Worm (Caenorhabditis elegans) whole organism, L2 larva: Measurements from ENCODE around the gene F11E6.11.

ENCODE experiments used
- C34F6.9 ChIP-seq: fragments of 150-350 bp; optimal IDR thresholded peaks from 2 replicates; lab custom pipeline; 2014; ENCODE audit warnings: missing biosample characterization, missing genetic modification characterization
- F13H6.1 ChIP-seq: sonication (generic microtip); optimal IDR thresholded peaks from 2 replicates; lab custom pipeline; 2016; ENCODE audit warnings: missing genetic modification characterization, missing compliant biosample characterization
- Y55F3AM.14 ChIP-seq: fragments of 200-800 bp; sonication (Bioruptor generic); optimal IDR thresholded peaks from 2 replicates; lab custom pipeline; 2018; ENCODE audit warnings: mild to moderate bottlenecking, missing genetic modification characterization, missing compliant biosample characterization
- ZK546.5 ChIP-seq: sonication (generic microtip); optimal IDR thresholded peaks from 2 replicates; lab custom pipeline; 2017; ENCODE audit warnings: missing biosample characterization, missing genetic modification characterization
- alr-1 ChIP-seq: fragments of 150-350 bp; optimal IDR thresholded peaks from 2 replicates; lab custom pipeline; 2014; ENCODE audit warnings: missing biosample characterization, missing genetic modification characterization
- ama-1 ChIP-seq: fragments of 150-350 bp; optimal IDR thresholded peaks from 2 replicates; lab custom pipeline; 2018; ENCODE audit warnings: inconsistent platforms
- blmp-1 ChIP-seq: sonication (generic microtip); optimal IDR thresholded peaks from 2 replicates; lab custom pipeline; 2017; ENCODE audit warnings: missing genetic modification characterization, mild to moderate bottlenecking, missing compliant biosample characterization, antibody characterized with exemption, moderate library complexity; ENCODE audit not compliant: insufficient read depth
- ceh-16 ChIP-seq: fragments of 150-350 bp; optimal IDR thresholded peaks from 2 replicates; lab custom pipeline; 2014; ENCODE audit warnings: missing biosample characterization, missing genetic modification characterization
- ceh-82 ChIP-seq: fragments of 150-350 bp; optimal IDR thresholded peaks from 2 replicates; lab custom pipeline; 2014; ENCODE audit warnings: missing biosample characterization, missing genetic modification characterization
- dmd-4 ChIP-seq: sonication (generic microtip); optimal IDR thresholded peaks from 2 replicates; lab custom pipeline; 2017; ENCODE audit warnings: missing biosample characterization, missing genetic modification characterization
- elt-1 ChIP-seq: fragments of 150-350 bp; optimal IDR thresholded peaks from 2 replicates; lab custom pipeline; 2014; ENCODE audit warnings: missing biosample characterization, missing genetic modification characterization
- fos-1 ChIP-seq: fragments of 150-350 bp; optimal IDR thresholded peaks from 2 replicates; lab custom pipeline; 2014; ENCODE audit warnings: missing biosample characterization, missing genetic modification characterization
- gmeb-1 ChIP-seq: fragments of 150-350 bp; optimal IDR thresholded peaks from 2 replicates; lab custom pipeline; 2014; ENCODE audit warnings: missing biosample characterization, missing genetic modification characterization
- lin-11 ChIP-seq: fragments of 150-350 bp; sonication (generic microtip); optimal IDR thresholded peaks from 2 replicates; lab custom pipeline; 2014; ENCODE audit warnings: missing biosample characterization, missing genetic modification characterization, inconsistent platforms, mixed read lengths
- lin-13 ChIP-seq: fragments of 150-350 bp; optimal IDR thresholded peaks from 2 replicates; lab custom pipeline; 2014; ENCODE audit warnings: missing biosample characterization, missing genetic modification reagents, missing genetic modification characterization
- lsy-2 ChIP-seq, 2 experiments: fragments of 150-350 bp in 1 of 2; sonication (generic microtip) in 1 of 2; optimal IDR thresholded peaks; 2 replicates each; lab custom pipeline; 2014 to 2017; ENCODE audit warnings: missing biosample characterization in 2 of 2, missing genetic modification characterization in 2 of 2
- mab-5 ChIP-seq: fragments of 150-350 bp; optimal IDR thresholded peaks from 2 replicates; lab custom pipeline; 2014; ENCODE audit warnings: missing biosample characterization, missing genetic modification characterization
- mbf-1 ChIP-seq: sonication (generic microtip); optimal IDR thresholded peaks from 2 replicates; lab custom pipeline; 2017; ENCODE audit warnings: missing biosample characterization, missing genetic modification characterization
- mdl-1 ChIP-seq, 2 experiments: fragments of 150-350 bp in 1 of 2; sonication (generic microtip) in 1 of 2; optimal IDR thresholded peaks; 2 replicates each; lab custom pipeline; 2017; ENCODE audit warnings: missing biosample characterization in 2 of 2, missing genetic modification characterization in 2 of 2
- nhr-10 ChIP-seq: sonication (generic microtip); optimal IDR thresholded peaks from 2 replicates; lab custom pipeline; 2017; ENCODE audit warnings: missing biosample characterization, missing genetic modification characterization
- nhr-11 ChIP-seq: fragments of 150-350 bp; optimal IDR thresholded peaks from 2 replicates; lab custom pipeline; 2014; ENCODE audit warnings: missing biosample characterization, missing genetic modification characterization
- nhr-129 ChIP-seq: fragments of 150-350 bp; optimal IDR thresholded peaks from 2 replicates; lab custom pipeline; 2014; ENCODE audit warnings: missing biosample characterization, missing genetic modification characterization
- nhr-237 ChIP-seq: fragments of 150-350 bp; optimal IDR thresholded peaks from 2 replicates; lab custom pipeline; 2014; ENCODE audit warnings: missing biosample characterization, missing genetic modification characterization
- nhr-25 ChIP-seq: fragments of 150-350 bp; sonication (generic microtip); optimal IDR thresholded peaks from 3 replicates; lab custom pipeline; 2014; ENCODE audit warnings: missing biosample characterization, missing genetic modification characterization
- nhr-6 ChIP-seq: fragments of 150-350 bp; optimal IDR thresholded peaks from 2 replicates; lab custom pipeline; 2014; ENCODE audit warnings: missing biosample characterization, missing genetic modification characterization
- skn-1 ChIP-seq: sonication (generic microtip); optimal IDR thresholded peaks from 2 replicates; lab custom pipeline; 2017; ENCODE audit warnings: missing biosample characterization, missing genetic modification characterization
- sma-3 ChIP-seq: sonication (generic microtip); optimal IDR thresholded peaks from 2 replicates; lab custom pipeline; 2016; ENCODE audit warnings: missing genetic modification reagents, missing genetic modification characterization, missing compliant biosample characterization
- sma-9 ChIP-seq, 2 experiments: fragments of 150-350 bp in 1 of 2; sonication (generic microtip) in 1 of 2; optimal IDR thresholded peaks; 2 replicates each; lab custom pipeline; 2014 to 2016; ENCODE audit warnings: missing genetic modification characterization in 2 of 2, mild to moderate bottlenecking in 1 of 2, missing biosample characterization in 1 of 2, missing compliant biosample characterization in 1 of 2, missing genetic modification reagents in 1 of 2, moderate library complexity in 1 of 2
- snpc-4 ChIP-seq: fragments of 150-350 bp; optimal IDR thresholded peaks from 2 replicates; lab custom pipeline; 2014; ENCODE audit warnings: missing biosample characterization, missing genetic modification characterization
- unc-55 ChIP-seq: fragments of 150-350 bp; sonication (generic microtip); optimal IDR thresholded peaks from 3 replicates; lab custom pipeline; 2014; ENCODE audit warnings: missing biosample characterization, missing genetic modification reagents, missing genetic modification characterization
- unc-62 ChIP-seq: fragments of 150-350 bp; optimal IDR thresholded peaks from 2 replicates; lab custom pipeline; 2014; ENCODE audit warnings: missing biosample characterization, missing genetic modification reagents, missing genetic modification characterization
- zag-1 ChIP-seq: fragments of 150-350 bp; optimal IDR thresholded peaks from 2 replicates; lab custom pipeline; 2014; ENCODE audit warnings: missing biosample characterization, missing genetic modification characterization
- ztf-4 ChIP-seq: fragments of 150-350 bp; optimal IDR thresholded peaks from 2 replicates; lab custom pipeline; 2014; ENCODE audit warnings: missing biosample characterization, missing genetic modification characterization

Gene F11E6.11

DNA sequence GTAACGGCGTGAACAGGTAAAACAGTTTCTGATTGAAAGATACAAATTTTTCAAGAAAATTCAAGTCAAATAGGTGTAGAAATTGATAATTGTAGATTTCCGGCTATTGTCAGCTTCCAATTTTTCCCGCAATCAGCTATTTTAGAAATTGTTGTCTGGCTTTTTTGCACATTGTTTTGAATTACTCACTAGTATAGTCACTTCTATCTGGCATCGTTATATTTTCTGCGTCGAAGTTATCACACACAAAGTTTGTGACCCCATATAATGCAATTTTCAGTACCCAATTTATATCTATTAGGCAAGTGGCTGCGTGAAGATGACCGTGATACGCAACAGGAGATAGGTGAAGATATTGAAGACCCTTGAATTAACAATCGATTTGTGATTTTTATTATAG, 7.4 kb upstream of the F11E6.11 start:
- no peak for TF ChIP-seq mdl-1 (tag; optimal IDR thresholded peaks at IDR 0.05; lab: Kevin White, UChicago)

DNA sequence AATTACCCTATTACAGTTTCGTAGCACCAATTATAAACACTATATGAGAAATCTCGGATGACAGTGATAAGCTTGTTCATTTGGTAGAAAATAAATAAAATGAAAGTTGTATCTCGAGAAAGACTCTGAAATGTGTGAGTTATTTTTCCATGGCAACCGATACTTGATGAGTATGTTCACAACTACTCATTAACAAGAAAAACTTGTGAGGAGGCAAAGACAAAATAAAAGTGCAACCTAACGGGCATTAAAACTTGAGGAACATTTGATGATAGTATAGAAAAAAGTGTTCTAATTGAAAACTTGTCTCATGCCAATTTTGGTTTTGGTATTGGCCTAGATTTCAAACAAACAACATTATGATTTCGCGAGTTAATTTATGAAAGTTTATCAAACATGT, 6.1 kb upstream of the F11E6.11 start, which contains the start of gene gcy-27:
Gene gcy-27, minus strand, starts transcription at position 101 of the 400 bp plus-strand sequence.
- TF ChIP-seq mbf-1 (tag; lab: Kevin White, UChicago): no peak

DNA sequence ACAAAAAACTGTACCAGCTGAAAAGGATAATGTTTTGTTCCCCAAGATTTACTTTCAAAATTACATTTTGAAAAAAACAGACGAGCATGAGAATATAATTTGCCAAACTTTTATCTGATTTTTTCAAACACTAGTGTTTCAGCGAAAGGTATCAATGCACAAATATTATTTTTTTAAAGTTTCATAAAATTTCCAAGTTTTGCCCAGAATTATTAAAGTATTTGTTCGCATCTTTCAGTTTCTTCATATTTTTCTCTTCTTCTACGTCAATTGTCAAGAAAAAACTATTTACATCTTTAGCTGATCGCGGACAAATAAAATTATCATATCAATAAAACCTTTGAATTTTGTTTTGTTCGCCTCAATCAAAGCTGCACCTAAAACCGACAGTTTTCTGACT, 5.6 kb upstream of the F11E6.11 start, which contains the start of gene C06A12.8:
Gene C06A12.8, plus strand, starts transcription at position 301 of the 400 bp plus-strand sequence.
- no peak for TF ChIP-seq sma-9 (GFP tag; optimal IDR thresholded peaks at IDR 0.05; lab: Kevin White, UChicago)
- TF ChIP-seq sma-9 (tag; optimal IDR thresholded peaks at IDR 0.05; lab: Kevin White, UChicago): no peak

DNA sequence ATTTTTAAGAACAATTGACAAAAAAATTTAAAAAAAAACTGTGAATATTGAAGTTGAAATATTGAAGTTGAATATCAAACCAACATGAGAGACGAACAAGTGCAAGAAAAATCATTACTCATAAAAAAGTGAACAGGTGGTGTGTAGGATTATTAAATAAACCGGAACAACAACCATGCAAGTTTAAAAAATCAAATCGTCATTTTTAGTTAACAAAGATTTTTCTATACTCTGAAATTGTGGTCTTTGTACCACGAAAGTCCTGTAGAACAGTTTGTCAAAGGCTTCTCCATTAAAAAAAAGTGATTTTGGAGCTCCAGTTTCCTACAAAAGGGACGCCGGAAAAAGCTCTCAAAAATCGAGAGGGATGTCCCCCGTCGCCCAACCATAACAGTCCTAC, 2.6 kb upstream of the F11E6.11 start, which contains the start of gene C06A12.19:
Gene C06A12.19, minus strand, starts transcription at position 101 of the 400 bp plus-strand sequence.
- TF ChIP-seq nhr-6 (tag; lab: Kevin White, UChicago) (no peak), nhr-237 (tag; lab: Kevin White, UChicago) (no peak), snpc-4 (tag; lab: Kevin White, UChicago) (no peak), gmeb-1 (tag; lab: Kevin White, UChicago) (no peak), unc-55 (no peak), sma-9 (GFP tag; optimal IDR thresholded peaks at IDR 0.05; lab: Kevin White, UChicago) (no peak), sma-9 (tag; optimal IDR thresholded peaks at IDR 0.05; lab: Kevin White, UChicago) (no peak), ama-1 (no peak), sma-3 (GFP tag; lab: Kevin White, UChicago) (no peak), C34F6.9 (tag; lab: Kevin White, UChicago) (no peak), nhr-129 (no peak), lin-11 (tag; lab: Kevin White, UChicago) (no peak), ceh-82 (tag; lab: Kevin White, UChicago) (no peak)
- TF ChIP-seq, all 48 proteins: peak for 0

DNA sequence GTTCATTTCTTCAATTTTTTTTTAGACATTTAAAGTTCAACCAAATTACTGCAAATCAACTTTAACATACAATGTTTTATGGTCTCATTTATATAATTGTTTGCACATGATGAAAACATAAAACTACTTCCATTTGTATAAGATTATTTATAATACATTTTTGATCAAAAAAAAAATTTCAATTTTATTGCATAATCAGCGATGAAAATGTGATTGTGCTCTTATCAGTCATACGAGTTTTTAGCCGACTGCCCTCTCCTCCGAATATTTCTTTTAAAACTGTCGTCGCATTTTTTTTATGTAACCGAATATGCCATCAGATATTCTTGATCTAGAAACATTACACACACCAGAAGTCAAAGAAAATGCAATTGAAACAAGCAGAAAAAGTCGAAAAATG, 2.2 kb upstream of the F11E6.11 start, which contains the start of gene F08A7.1:
Gene F08A7.1, plus strand, starts transcription at position 191 of the 400 bp plus-strand sequence.
- TF ChIP-seq nhr-11: no peak
- no peak for TF ChIP-seq ztf-4
- TF ChIP-seq sma-3 (GFP tag; lab: Kevin White, UChicago): no peak
- no peak for TF ChIP-seq F13H6.1 (tag; lab: Kevin White, UChicago)
- TF ChIP-seq ceh-82 (tag; lab: Kevin White, UChicago): no peak
- TF ChIP-seq fos-1 (tag; lab: Kevin White, UChicago): peak; percentile 36
- no peak for TF ChIP-seq mab-5
- no peak for TF ChIP-seq nhr-129
- no peak for TF ChIP-seq dmd-4 (tag; lab: Kevin White, UChicago)
- no peak for TF ChIP-seq blmp-1 (tag; lab: Kevin White, UChicago)
- no peak for TF ChIP-seq ceh-16 (tag; lab: Kevin White, UChicago)
- no peak for TF ChIP-seq mdl-1 (tag; optimal IDR thresholded peaks at IDR 0.05; lab: Kevin White, UChicago)
- no peak for TF ChIP-seq elt-1 (tag; lab: Kevin White, UChicago)
- TF ChIP-seq gmeb-1 (tag; lab: Kevin White, UChicago): peak; percentile 44

DNA sequence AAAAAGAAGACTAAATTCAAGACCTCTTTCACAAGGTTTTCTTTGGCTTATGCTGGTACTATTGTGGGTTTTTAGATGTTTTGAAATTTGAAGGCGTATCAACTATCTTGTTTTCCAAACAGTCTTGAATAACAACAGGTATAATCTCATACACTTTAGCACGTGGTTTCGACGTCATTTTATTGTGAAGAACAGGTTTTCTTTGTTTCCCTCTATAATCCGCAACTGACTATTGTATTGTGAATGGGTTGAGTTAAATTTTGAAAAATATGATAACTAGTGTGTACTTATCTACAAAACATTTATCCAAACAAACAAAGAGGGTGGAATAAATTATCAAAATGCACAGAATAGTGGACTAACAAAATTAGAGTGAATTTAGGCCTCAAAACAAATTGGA, 1.4 kb upstream of the F11E6.11 start:
- TF ChIP-seq lsy-2 (tag; optimal IDR thresholded peaks at IDR 0.05; lab: Kevin White, UChicago): no peak
- TF ChIP-seq nhr-25 (tag; lab: Kevin White, UChicago): peak; percentile 50
- no peak for TF ChIP-seq ceh-82 (tag; lab: Kevin White, UChicago)
- TF ChIP-seq alr-1: no peak
- peak; percentile 54 for TF ChIP-seq sma-9 (GFP tag; optimal IDR thresholded peaks at IDR 0.05; lab: Kevin White, UChicago)
- TF ChIP-seq sma-9 (tag; optimal IDR thresholded peaks at IDR 0.05; lab: Kevin White, UChicago): no peak
- no peak for TF ChIP-seq ama-1
- no peak for TF ChIP-seq ZK546.5 (tag; lab: Kevin White, UChicago)

DNA sequence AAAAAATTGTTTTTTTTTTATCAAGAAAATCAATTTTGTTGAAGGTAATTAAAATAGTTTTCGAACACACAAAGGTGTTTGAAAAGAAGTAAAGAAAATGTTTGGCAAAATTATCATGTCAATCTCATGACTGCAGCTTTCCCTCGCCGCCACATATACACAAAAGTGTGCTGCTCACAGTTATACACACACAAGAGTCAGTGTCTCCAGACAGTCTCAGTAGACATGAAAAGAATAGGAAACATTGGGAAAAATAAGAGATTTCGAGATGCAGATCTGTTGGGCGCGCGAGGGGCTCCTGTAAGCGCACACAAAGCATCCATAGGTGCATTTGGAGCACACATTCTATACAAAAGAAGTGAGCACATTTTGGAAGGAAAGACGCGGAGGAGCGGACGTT, 5.7 kb downstream of the F11E6.11 start:
- TF ChIP-seq F13H6.1 (tag; lab: Kevin White, UChicago) (peak; percentile 32), nhr-11 (no peak)

DNA sequence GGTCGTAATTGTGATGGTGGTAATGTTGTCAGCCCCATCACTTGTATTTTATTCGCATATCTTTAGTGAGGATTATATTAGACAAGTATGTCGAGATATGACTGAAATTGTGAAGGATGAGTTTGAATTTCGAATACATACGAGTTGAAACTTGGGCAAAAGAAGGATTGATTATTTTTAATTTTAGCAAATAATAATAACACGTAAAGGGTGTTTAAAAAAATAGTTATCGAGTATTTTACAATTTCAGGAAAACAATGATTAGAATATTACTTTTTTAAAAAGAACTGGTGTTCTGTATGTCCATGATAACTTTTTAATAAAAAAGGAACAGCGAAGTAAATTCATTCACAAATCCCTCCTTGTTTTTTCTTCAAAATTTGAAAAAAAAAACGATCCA, 7.8 kb downstream of the F11E6.11 start, which contains the start of gene F11E6.8:
Gene F11E6.8, minus strand, starts transcription at position 101 of the 400 bp plus-strand sequence.
- TF ChIP-seq ceh-82 (tag; lab: Kevin White, UChicago) (no peak), skn-1 (tag; lab: Kevin White, UChicago) (no peak), ztf-4 (no peak), lin-13 (GFP tag; lab: Kevin White, UChicago) (no peak), Y55F3AM.14 (GFP tag; lab: Kevin White, UChicago) (no peak), nhr-6 (tag; lab: Kevin White, UChicago) (no peak), C34F6.9 (tag; lab: Kevin White, UChicago) (no peak), nhr-129 (no peak), lin-11 (tag; lab: Kevin White, UChicago) (no peak), dmd-4 (tag; lab: Kevin White, UChicago) (no peak), snpc-4 (tag; lab: Kevin White, UChicago) (no peak), unc-62 (GFP tag; lab: Kevin White, UChicago) (no peak), nhr-10 (tag; lab: Kevin White, UChicago) (no peak), sma-3 (GFP tag; lab: Kevin White, UChicago) (no peak), zag-1 (tag; lab: Kevin White, UChicago) (no peak), ama-1 (no peak), gmeb-1 (tag; lab: Kevin White, UChicago) (no peak)
